Worm (Caenorhabditis elegans) whole organism, L2 larva: Measurements from ENCODE around the gene C18G1.1.

ENCODE experiments used
- ZK546.5 ChIP-seq: sonication (generic microtip); optimal IDR thresholded peaks from 2 replicates; lab custom pipeline; 2017; ENCODE audit warnings: missing biosample characterization, missing genetic modification characterization
- aly-2 ChIP-seq: fragments of 150-350 bp; optimal IDR thresholded peaks from 2 replicates; lab custom pipeline; 2014; ENCODE audit warnings: missing biosample characterization, missing genetic modification characterization
- crh-2 ChIP-seq: sonication (generic microtip); optimal IDR thresholded peaks from 2 replicates; lab custom pipeline; 2017; ENCODE audit warnings: missing biosample characterization, missing genetic modification characterization
- lin-39 ChIP-seq: fragments of 150-350 bp; optimal IDR thresholded peaks from 2 replicates; lab custom pipeline; 2014; ENCODE audit warnings: missing biosample characterization, missing genetic modification reagents, missing genetic modification characterization
- nhr-237 ChIP-seq: fragments of 150-350 bp; optimal IDR thresholded peaks from 2 replicates; lab custom pipeline; 2014; ENCODE audit warnings: missing biosample characterization, missing genetic modification characterization
- nhr-25 ChIP-seq: fragments of 150-350 bp; sonication (generic microtip); optimal IDR thresholded peaks from 3 replicates; lab custom pipeline; 2014; ENCODE audit warnings: missing biosample characterization, missing genetic modification characterization
- skn-1 ChIP-seq: sonication (generic microtip); optimal IDR thresholded peaks from 2 replicates; lab custom pipeline; 2017; ENCODE audit warnings: missing biosample characterization, missing genetic modification characterization
- sma-9 ChIP-seq, 2 experiments: fragments of 150-350 bp in 1 of 2; sonication (generic microtip) in 1 of 2; optimal IDR thresholded peaks; 2 replicates each; lab custom pipeline; 2014 to 2016; ENCODE audit warnings: missing genetic modification characterization in 2 of 2, mild to moderate bottlenecking in 1 of 2, missing biosample characterization in 1 of 2, missing compliant biosample characterization in 1 of 2, missing genetic modification reagents in 1 of 2, moderate library complexity in 1 of 2
- unc-62 ChIP-seq: fragments of 150-350 bp; optimal IDR thresholded peaks from 2 replicates; lab custom pipeline; 2014; ENCODE audit warnings: missing biosample characterization, missing genetic modification reagents, missing genetic modification characterization

ce11 chrV:4787166-4787565 lies 9.4 kb downstream of the C18G1.1 start, which contains the start of gene R02F11.9:
- TF ChIP-seq lin-39 (no peak), ZK546.5 (tag; lab: Kevin White, UChicago) (no peak), unc-62 (no peak), nhr-237 (tag; lab: Kevin White, UChicago) (no peak), skn-1 (tag; lab: Kevin White, UChicago) (no peak), nhr-25 (no peak), aly-2 (tag; lab: Kevin White, UChicago) (no peak), crh-2 (no peak), sma-9 (GFP tag; optimal IDR thresholded peaks at IDR 0.05; lab: Kevin White, UChicago) (no peak), sma-9 (tag; optimal IDR thresholded peaks at IDR 0.05; lab: Kevin White, UChicago) (no peak)
